Worm (Caenorhabditis elegans) whole organism, L2 larva: ENCODE measurements around the gene C14C11.4.

Source experiments
- R02D3.7 ChIP-seq: fragments of 150-350 bp; optimal IDR thresholded peaks from 2 replicates; lab custom pipeline; 2014; ENCODE audit warnings: missing biosample characterization, missing genetic modification characterization
- ceh-82 ChIP-seq: fragments of 150-350 bp; optimal IDR thresholded peaks from 2 replicates; lab custom pipeline; 2014; ENCODE audit warnings: missing biosample characterization, missing genetic modification characterization
- mdl-1 ChIP-seq, 2 experiments: fragments of 150-350 bp in 1 of 2; sonication (generic microtip) in 1 of 2; optimal IDR thresholded peaks; 2 replicates each; lab custom pipeline; 2017; ENCODE audit warnings: missing biosample characterization in 2 of 2, missing genetic modification characterization in 2 of 2
- nhr-12 ChIP-seq: fragments of 150-350 bp; optimal IDR thresholded peaks from 2 replicates; lab custom pipeline; 2014; ENCODE audit warnings: missing biosample characterization, missing genetic modification characterization
- unc-39 ChIP-seq: fragments of 150-350 bp; optimal IDR thresholded peaks from 2 replicates; lab custom pipeline; 2014; ENCODE audit warnings: missing biosample characterization, missing genetic modification characterization

ce11 chrV:5699835-5700441 lies 52.5 kb downstream of the C14C11.4 start, which contains the start of gene clec-1:
- TF ChIP-seq ceh-82 (tag; lab: Kevin White, UChicago) (no peak), R02D3.7 (tag; lab: Kevin White, UChicago) (no peak), nhr-12 (tag; lab: Kevin White, UChicago) (no peak), unc-39 (tag; lab: Kevin White, UChicago) (no peak), mdl-1 (tag; optimal IDR thresholded peaks at IDR 0.05; lab: Kevin White, UChicago) (no peak)
